Fruit fly (Drosophila melanogaster): ENCODE measurements around the gene CG14543.

Gene CG14543

DNA sequence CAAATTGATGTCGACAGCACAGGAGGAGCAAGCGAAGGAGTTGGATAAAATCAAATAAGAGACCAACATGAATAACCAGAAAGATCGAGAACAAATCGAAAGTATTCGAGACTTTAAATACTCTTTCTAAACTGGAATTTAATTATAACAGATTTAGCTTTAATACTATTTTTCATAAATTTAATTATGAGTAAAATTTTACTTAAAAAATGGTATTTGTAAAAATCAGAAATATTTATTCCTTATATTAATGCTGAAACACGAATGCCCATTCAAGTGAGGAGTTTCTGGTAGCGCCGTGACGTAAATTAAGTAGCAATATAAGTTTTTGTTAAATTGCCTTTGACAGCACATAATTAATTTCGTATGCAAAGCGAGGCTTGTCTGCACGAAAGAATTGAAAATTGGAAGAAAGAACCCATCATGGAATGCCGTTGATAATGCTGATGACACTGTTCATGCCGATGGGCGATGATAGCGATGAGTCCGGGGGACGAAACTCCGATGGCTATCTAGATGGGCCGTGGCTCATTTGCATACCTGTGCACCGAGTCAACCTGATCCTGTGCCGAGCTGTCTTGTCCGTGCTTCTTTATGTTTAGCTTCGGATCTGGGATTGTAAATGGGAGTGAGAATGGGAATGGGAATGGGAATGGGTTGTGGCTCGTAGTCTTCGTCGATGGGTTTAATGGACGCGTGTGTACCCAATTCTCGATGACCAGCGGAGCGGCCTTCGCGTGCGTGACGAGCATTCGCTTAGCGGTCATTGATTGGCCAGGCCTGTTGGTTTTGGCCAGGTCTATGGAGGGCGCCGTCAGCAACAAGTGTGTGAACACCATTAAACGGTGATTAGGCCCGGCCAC, 43.4 kb upstream of the CG14543 start (continued):
- TF ChIP-seq abd-A (tag; optimal IDR thresholded peaks at IDR 0.05): peak; percentile 75
- TF ChIP-seq Awh (GFP tag; IDR thresholded peaks at IDR 0.05): 0 out of 2 replicates have a peak, but pooled peaks have one; percentile 17
- no peak for TF ChIP-seq Six4 (GFP tag; optimal IDR thresholded peaks at IDR 0.05)
- TF ChIP-seq amos (GFP tag; IDR thresholded peaks at IDR 0.05; ENCODE audit: partially characterized antibody): no peak
- TF ChIP-seq Spps (tag; optimal IDR thresholded peaks at IDR 0.05): peak; percentile 70
- peak; percentile 40; the same call in 1 of the 2 replicates for TF ChIP-seq crol (GFP tag; IDR thresholded peaks at IDR 0.05)
- TF ChIP-seq grn (GFP tag; optimal IDR thresholded peaks at IDR 0.05): peak; percentile 97
- TF ChIP-seq CG12299 (tag; optimal IDR thresholded peaks at IDR 0.05): peak; percentile 2
- peak; percentile 57 for TF ChIP-seq CG8924 (tag; optimal IDR thresholded peaks at IDR 0.05)
- no peak for TF ChIP-seq CG16863 (GFP tag; optimal IDR thresholded peaks at IDR 0.05)
- peak in 1 of 2 experiments; percentile 2 for TF ChIP-seq dpn (GFP tag; optimal IDR thresholded peaks at IDR 0.05)
- TF ChIP-seq CG18262 (tag; optimal IDR thresholded peaks at IDR 0.05): peak; percentile 85
- no peak for TF ChIP-seq CG6654 (GFP tag; optimal IDR thresholded peaks at IDR 0.05)
- peak; percentile 57 for TF ChIP-seq twi (tag; optimal IDR thresholded peaks at IDR 0.05)
- TF ChIP-seq CG7271 (tag; optimal IDR thresholded peaks at IDR 0.05): peak; percentile 29
- TF ChIP-seq Oli (tag; optimal IDR thresholded peaks at IDR 0.05): peak; percentile 45
- TF ChIP-seq ken (GFP tag; IDR thresholded peaks at IDR 0.05): no peak
- no peak for TF ChIP-seq CG8281 (tag; optimal IDR thresholded peaks at IDR 0.05)
- TF ChIP-seq ato (GFP tag; IDR thresholded peaks at IDR 0.05; ENCODE audit: partially characterized antibody): no peak
- TF ChIP-seq lilli (GFP tag; optimal IDR thresholded peaks at IDR 0.05): peak; percentile 2
- TF ChIP-seq CG4328 (GFP tag; optimal IDR thresholded peaks at IDR 0.05): no peak
- TF ChIP-seq chm (GFP tag; IDR thresholded peaks at IDR 0.05): peak; percentile 34; the same call in 1 of the 2 replicates
- peak; percentile 48 for TF ChIP-seq CG11504 (tag; optimal IDR thresholded peaks at IDR 0.05)
- no peak for TF ChIP-seq schlank (tag; optimal IDR thresholded peaks at IDR 0.05)
- peak; percentile 78 for TF ChIP-seq Blimp-1 (GFP tag; optimal IDR thresholded peaks at IDR 0.05)
- TF ChIP-seq prd (optimal IDR thresholded peaks at IDR 0.05): no peak
- TF ChIP-seq prd (GFP tag; IDR thresholded peaks at IDR 0.05): peak; percentile 33; the same call in 2 of the 3 replicates
- peak; percentile 12 for TF ChIP-seq CG17385 (GFP tag; optimal IDR thresholded peaks at IDR 0.05)
- peak; percentile 24 for TF ChIP-seq CG30020 (tag; optimal IDR thresholded peaks at IDR 0.05)
- peak; percentile 52 for TF ChIP-seq PHDP (tag; optimal IDR thresholded peaks at IDR 0.05)
- TF ChIP-seq CG17912 (GFP tag; optimal IDR thresholded peaks at IDR 0.05): no peak
- no peak for TF ChIP-seq tll (GFP tag; optimal IDR thresholded peaks at IDR 0.05)
- TF ChIP-seq nom (GFP tag; optimal IDR thresholded peaks at IDR 0.05): no peak
- TF ChIP-seq CG12659 (GFP tag; optimal IDR thresholded peaks at IDR 0.05): no peak
- no peak for TF ChIP-seq tx (GFP tag; optimal IDR thresholded peaks at IDR 0.05)
- TF ChIP-seq B-H1 (GFP tag; IDR thresholded peaks at IDR 0.05): no peak
- no peak for TF ChIP-seq CG8089 (GFP tag; optimal IDR thresholded peaks at IDR 0.05)
- no peak for TF ChIP-seq tin (GFP tag; optimal IDR thresholded peaks at IDR 0.05)
- peak; percentile 47 for TF ChIP-seq CG9727 (GFP tag; optimal IDR thresholded peaks at IDR 0.05)
- no peak for TF ChIP-seq dati (GFP tag; IDR thresholded peaks at IDR 0.05)
- TF ChIP-seq pita (GFP tag; optimal IDR thresholded peaks at IDR 0.05): no peak
- no peak for TF ChIP-seq wor (GFP tag; IDR thresholded peaks at IDR 0.05)
- TF ChIP-seq CG2120 (GFP tag; optimal IDR thresholded peaks at IDR 0.05): no peak
- TF ChIP-seq Max (GFP tag; optimal IDR thresholded peaks at IDR 0.05): no peak
- no peak for TF ChIP-seq croc (GFP tag; conservative IDR thresholded peaks at IDR 0.05)
- TF ChIP-seq Usf (GFP tag; optimal IDR thresholded peaks at IDR 0.05): no peak
- peak; percentile 23; the same call in 1 of the 2 replicates for TF ChIP-seq CG32532 (GFP tag; IDR thresholded peaks at IDR 0.05)
- TF ChIP-seq kni (GFP tag; optimal IDR thresholded peaks at IDR 0.05): peak; percentile 98
